Fruit fly (Drosophila melanogaster) whole organism, prepupa: Measurements from ENCODE around the gene Tmep.
A peak's percentile ranks its signal among the peaks of the same experiment; 100 is the strongest.

Experiments
- Blimp-1 ChIP-seq: fragments of 200-800 bp; sonication (Bioruptor generic); optimal IDR thresholded peaks from 3 replicates; lab custom pipeline; 2017; ENCODE audit warnings: missing biosample characterization, missing genetic modification characterization, mild to moderate bottlenecking, moderate library complexity, missing genetic modification reagents
- CG10669 ChIP-seq: fragments of 200-800 bp; sonication (Bioruptor generic); optimal IDR thresholded peaks from 3 replicates; lab custom pipeline; 2018; ENCODE audit warnings: missing biosample characterization, mild to moderate bottlenecking, missing genetic modification characterization, moderate library complexity
- CG11762 ChIP-seq: fragments of 200-800 bp; sonication (Bioruptor generic); optimal IDR thresholded peaks from 3 replicates; lab custom pipeline; 2016; ENCODE audit warnings: missing biosample characterization, missing genetic modification characterization; ENCODE audit not compliant: insufficient read depth
- CG11902 ChIP-seq: fragments of 200-800 bp; sonication (Bioruptor generic); optimal IDR thresholded peaks from 3 replicates; lab custom pipeline; 2016; ENCODE audit warnings: missing biosample characterization, missing genetic modification characterization
- CG15336 ChIP-seq: fragments of 200-800 bp; sonication (Bioruptor generic); IDR thresholded peaks from 2 replicates; pipeline ENCODE4 v1.3.6; 2022; ENCODE audit warnings: missing biosample characterization, missing genetic modification characterization
- CG34406 ChIP-seq: fragments of 200-800 bp; sonication (Bioruptor generic); optimal IDR thresholded peaks from 3 replicates; lab custom pipeline; 2016; ENCODE audit warnings: missing biosample characterization, missing genetic modification characterization
- CG3919 ChIP-seq: fragments of 200-800 bp; sonication (Bioruptor generic); optimal IDR thresholded peaks from 3 replicates; lab custom pipeline; 2016; ENCODE audit warnings: missing biosample characterization, missing genetic modification characterization
- CG6163 ChIP-seq: fragments of 200-800 bp; sonication (Bioruptor generic); IDR thresholded peaks from 3 replicates; pipeline ENCODE4 v1.3.6; 2022; ENCODE audit warnings: missing biosample characterization, missing genetic modification characterization
- CG6854 ChIP-seq: fragments of 200-800 bp; sonication (Bioruptor generic); optimal IDR thresholded peaks from 2 replicates; lab custom pipeline; 2017; ENCODE audit warnings: missing biosample characterization, mild to moderate bottlenecking, missing genetic modification characterization
- CG7368 ChIP-seq: fragments of 200-800 bp; sonication (Bioruptor generic); optimal IDR thresholded peaks from 3 replicates; lab custom pipeline; 2016; ENCODE audit warnings: missing biosample characterization, missing genetic modification characterization
- CG8119 ChIP-seq: fragments of 200-800 bp; sonication (Bioruptor generic); IDR thresholded peaks from 3 replicates; pipeline ENCODE4 v1.3.6; 2022; ENCODE audit warnings: missing biosample characterization, missing genetic modification characterization
- CG8319 ChIP-seq: fragments of 200-800 bp; sonication (Bioruptor generic); optimal IDR thresholded peaks from 3 replicates; lab custom pipeline; 2016; ENCODE audit warnings: missing biosample characterization, missing genetic modification characterization
- Eip75B ChIP-seq: fragments of 200-800 bp; sonication (Bioruptor generic); optimal IDR thresholded peaks from 3 replicates; lab custom pipeline; 2016; ENCODE audit warnings: missing biosample characterization, missing genetic modification characterization
- Eip78C ChIP-seq: fragments of 200-800 bp; sonication (Bioruptor generic); peaks from one replicate; lab custom pipeline; 2016; ENCODE audit warnings: missing biosample characterization, missing genetic modification characterization
- Eip93F ChIP-seq: fragments of 200-800 bp; sonication (Bioruptor generic); optimal IDR thresholded peaks from 2 replicates; lab custom pipeline; 2016; ENCODE audit warnings: missing biosample characterization, mild to moderate bottlenecking, missing genetic modification characterization
- Gug ChIP-seq: fragments of 200-800 bp; sonication (Bioruptor generic); IDR thresholded peaks from 2 replicates; pipeline ENCODE4 v1.3.6; 2022; ENCODE audit warnings: missing biosample characterization, missing genetic modification characterization
- Hr38 ChIP-seq: sonication (Bioruptor generic); optimal IDR thresholded peaks from 2 replicates; lab custom pipeline; 2016; ENCODE audit warnings: missing biosample characterization, missing genetic modification characterization
- Hr39 ChIP-seq: fragments of 200-800 bp; sonication (Bioruptor generic); optimal IDR thresholded peaks from 2 replicates; lab custom pipeline; 2016; ENCODE audit warnings: missing biosample characterization, missing genetic modification characterization
- Hr4 ChIP-seq: fragments of 200-800 bp; sonication (Bioruptor generic); optimal IDR thresholded peaks from 3 replicates; lab custom pipeline; 2016; ENCODE audit warnings: missing biosample characterization, missing genetic modification characterization
- Lpt ChIP-seq: fragments of 200-800 bp; sonication (Bioruptor generic); optimal IDR thresholded peaks from 3 replicates; lab custom pipeline; 2016; ENCODE audit warnings: missing biosample characterization, missing genetic modification characterization
- OdsH ChIP-seq: fragments of 200-800 bp; sonication (Bioruptor generic); optimal IDR thresholded peaks from 3 replicates; lab custom pipeline; 2016; ENCODE audit warnings: missing biosample characterization, missing genetic modification characterization
- Smox ChIP-seq: fragments of 200-800 bp; sonication (Bioruptor generic); optimal IDR thresholded peaks from 3 replicates; lab custom pipeline; 2016; ENCODE audit warnings: missing biosample characterization, missing genetic modification characterization
- Sox102F ChIP-seq: fragments of 200-800 bp; sonication (Bioruptor generic); optimal IDR thresholded peaks from 2 replicates; lab custom pipeline; 2016; ENCODE audit warnings: missing biosample characterization, mild to moderate bottlenecking, missing genetic modification characterization
- Sox14 ChIP-seq: fragments of 200-800 bp; sonication (Bioruptor generic); optimal IDR thresholded peaks from 3 replicates; lab custom pipeline; 2016; ENCODE audit warnings: missing biosample characterization, missing genetic modification characterization
- Sox15 ChIP-seq: fragments of 200-800 bp; sonication (Bioruptor generic); optimal IDR thresholded peaks from 3 replicates; lab custom pipeline; 2016; ENCODE audit warnings: missing biosample characterization, missing genetic modification characterization
- acj6 ChIP-seq: fragments of 200-800 bp; sonication (Bioruptor generic); optimal IDR thresholded peaks from 3 replicates; lab custom pipeline; 2016; ENCODE audit warnings: missing biosample characterization, missing genetic modification characterization
- dac ChIP-seq: fragments of 200-800 bp; sonication (Bioruptor generic); optimal IDR thresholded peaks from 2 replicates; lab custom pipeline; 2017; ENCODE audit warnings: missing biosample characterization, mild to moderate bottlenecking, missing genetic modification characterization
- dsx ChIP-seq: fragments of 200-800 bp; optimal IDR thresholded peaks from 3 replicates; lab custom pipeline; 2019; ENCODE audit warnings: missing biosample characterization, mild to moderate bottlenecking, missing genetic modification characterization, moderate library complexity; ENCODE audit not compliant: poor library complexity, severe bottlenecking
- eg ChIP-seq: fragments of 200-800 bp; sonication (Bioruptor generic); IDR thresholded peaks from 3 replicates; pipeline ENCODE4 v1.3.6; 2022; ENCODE audit warnings: missing biosample characterization, missing genetic modification characterization
- esn ChIP-seq: fragments of 200-800 bp; sonication (Bioruptor generic); optimal IDR thresholded peaks from 2 replicates; lab custom pipeline; 2016; ENCODE audit warnings: missing biosample characterization, mild to moderate bottlenecking, missing genetic modification characterization, moderate library complexity
- fkh ChIP-seq: fragments of 200-800 bp; sonication (Bioruptor generic); optimal IDR thresholded peaks from 3 replicates; lab custom pipeline; 2017; ENCODE audit warnings: missing biosample characterization, mild to moderate bottlenecking, missing genetic modification characterization, moderate library complexity
- net ChIP-seq: fragments of 200-800 bp; sonication (Bioruptor generic); optimal IDR thresholded peaks from 3 replicates; lab custom pipeline; 2016; ENCODE audit warnings: missing biosample characterization, missing genetic modification characterization
- pdm3 ChIP-seq: fragments of 200-800 bp; sonication (Bioruptor generic); optimal IDR thresholded peaks from 3 replicates; lab custom pipeline; 2016; ENCODE audit warnings: missing biosample characterization, missing genetic modification characterization
- salr ChIP-seq, 2 experiments: fragments of 200-800 bp; sonication (Bioruptor generic); optimal IDR thresholded peaks; 3 replicates each; lab custom pipeline; 2016 to 2018; ENCODE audit warnings: missing biosample characterization in 2 of 2, missing genetic modification characterization in 2 of 2, mild to moderate bottlenecking in 1 of 2
- svp ChIP-seq: fragments of 200-800 bp; sonication (Bioruptor generic); peaks from one replicate; lab custom pipeline; 2016; ENCODE audit warnings: missing biosample characterization, missing genetic modification characterization
- vri ChIP-seq: fragments of 200-800 bp; sonication (Bioruptor generic); optimal IDR thresholded peaks from 3 replicates; lab custom pipeline; 2016; ENCODE audit warnings: missing biosample characterization, mild to moderate bottlenecking, missing genetic modification characterization

Tmep gene

DNA sequence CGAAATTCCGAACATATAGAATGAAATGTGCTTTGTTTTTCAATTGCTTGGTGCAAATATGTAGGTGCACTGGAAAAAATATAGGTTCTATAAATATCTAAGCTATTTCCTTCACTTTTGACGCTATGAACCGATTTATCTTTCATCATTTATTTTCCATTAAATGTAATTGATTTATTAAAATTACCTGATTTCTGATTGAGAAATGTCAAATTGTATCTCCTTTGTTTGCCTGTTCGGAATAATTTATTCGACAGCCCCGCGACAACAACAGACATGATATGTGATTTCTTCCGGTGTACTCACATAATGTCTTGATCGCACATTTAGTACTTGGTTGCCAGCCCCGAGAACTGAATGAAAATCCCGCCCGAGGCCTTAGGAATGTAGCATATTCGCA lies 40.6 kb downstream of the Tmep start (continued):
- TF ChIP-seq CG15336 (peak; percentile 46; the same call in 1 of the 2 replicates), CG7368 (GFP tag; lab: Kevin White, UChicago) (no peak), Sox15 (GFP tag; lab: Kevin White, UChicago) (no peak), CG34406 (GFP tag; lab: Kevin White, UChicago) (no peak), CG8119 (GFP tag; lab: Robert Waterston, UW) (peak; percentile 28; the same call in 1 of the 3 replicates), CG11762 (no peak), Eip78C (peak; percentile 77), Hr39 (GFP tag; lab: Kevin White, UChicago) (no peak), Smox (GFP tag; lab: Kevin White, UChicago) (no peak), CG11902 (GFP tag; lab: Kevin White, UChicago) (no peak), CG3919 (GFP tag; lab: Kevin White, UChicago) (peak; percentile 6), Eip93F (no peak), CG6163 (GFP tag; lab: Robert Waterston, UW) (no peak), CG8319 (GFP tag; lab: Kevin White, UChicago) (no peak), Sox14 (GFP tag; lab: Kevin White, UChicago) (peak; percentile 9), CG6854 (GFP tag; lab: Kevin White, UChicago) (no peak), Gug (GFP tag; lab: Robert Waterston, UW) (peak; percentile 19; the same call in 1 of the 2 replicates), esn (GFP tag; lab: Kevin White, UChicago) (no peak), eg (GFP tag; lab: Robert Waterston, UW) (peak; percentile 43; the same call in 2 of the 3 replicates), net (GFP tag; lab: Kevin White, UChicago) (peak; percentile 21), CG10669 (GFP tag; lab: Kevin White, UChicago) (no peak), Hr4 (peak; percentile 42), Eip75B (GFP tag; lab: Kevin White, UChicago) (no peak), OdsH (GFP tag; lab: Kevin White, UChicago) (no peak), vri (GFP tag; lab: Kevin White, UChicago) (no peak), dsx (peak; percentile 38), Sox102F (GFP tag; lab: Kevin White, UChicago) (no peak), Blimp-1 (GFP tag; lab: Kevin White, UChicago) (no peak), Lpt (GFP tag; lab: Kevin White, UChicago) (peak; percentile 23), acj6 (GFP tag; lab: Kevin White, UChicago) (peak; percentile 11), pdm3 (GFP tag; lab: Kevin White, UChicago) (no peak), salr (GFP tag; optimal IDR thresholded peaks at IDR 0.05; lab: Kevin White, UChicago) (no peak), Hr38 (GFP tag; lab: Kevin White, UChicago) (no peak)

DNA sequence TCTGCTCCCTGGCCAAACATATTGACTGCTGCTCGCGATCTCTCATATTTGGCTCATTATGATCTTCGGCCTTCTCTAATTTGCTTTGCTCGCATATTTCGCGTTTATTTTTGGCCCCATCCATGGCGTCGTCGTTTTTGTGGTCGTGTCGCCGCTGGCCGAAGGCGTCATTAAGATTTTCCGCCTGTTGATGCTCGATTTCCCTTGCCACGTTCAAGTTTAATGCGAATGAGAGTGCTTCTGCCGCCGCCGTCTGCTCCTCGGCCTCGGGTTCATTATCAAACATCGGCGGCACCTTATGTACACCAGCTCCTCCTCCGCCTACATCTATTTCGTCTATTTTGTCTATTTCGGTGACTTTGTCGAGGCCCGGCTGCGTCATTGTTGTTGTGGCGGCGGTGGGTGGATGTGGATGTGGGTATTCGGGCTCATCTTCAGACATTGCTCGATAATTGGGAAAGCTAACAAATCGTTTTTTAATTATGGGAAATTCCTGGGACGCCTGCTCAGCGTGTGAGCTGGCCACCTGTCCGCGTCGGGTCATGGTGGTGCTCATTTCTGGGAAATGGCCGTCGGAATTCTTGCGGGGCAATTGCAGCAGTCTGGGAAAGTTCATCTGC lies 45.6 kb downstream of the Tmep start:
- peak; percentile 57 for TF ChIP-seq svp
- no peak for TF ChIP-seq fkh (GFP tag; lab: Kevin White, UChicago)
- TF ChIP-seq Sox102F (GFP tag; lab: Kevin White, UChicago): no peak

DNA sequence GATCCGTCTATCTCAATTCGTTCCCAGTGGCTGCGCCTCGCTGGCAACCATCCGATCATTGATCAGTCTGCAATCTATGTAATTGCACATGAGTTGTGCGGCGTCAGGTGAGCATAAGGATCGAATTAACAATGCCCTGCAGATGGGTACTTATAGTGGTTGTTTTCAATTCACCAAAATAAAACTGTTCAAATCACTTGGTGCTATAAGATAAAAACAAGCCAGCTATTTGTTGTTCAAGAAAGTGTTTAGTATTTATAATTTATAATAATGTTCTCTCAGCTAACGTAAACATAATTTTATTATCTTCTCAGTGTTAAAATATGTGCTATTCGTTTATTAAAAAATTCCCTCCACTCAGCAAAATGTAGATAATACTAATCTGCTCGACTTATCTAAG lies 46.7 kb downstream of the Tmep start, which contains the start of gene CG12105:
Gene CG12105, minus strand, starts transcription at position 101 of the 400 bp plus-strand sequence.
- TF ChIP-seq eg (GFP tag; lab: Robert Waterston, UW) (no peak), Eip93F (no peak), CG6163 (GFP tag; lab: Robert Waterston, UW) (no peak), CG10669 (GFP tag; lab: Kevin White, UChicago) (no peak), Lpt (GFP tag; lab: Kevin White, UChicago) (no peak), CG11762 (no peak), Sox15 (GFP tag; lab: Kevin White, UChicago) (no peak), CG7368 (GFP tag; lab: Kevin White, UChicago) (no peak), dac (GFP tag; lab: Kevin White, UChicago) (no peak), CG11902 (GFP tag; lab: Kevin White, UChicago) (no peak), Hr4 (no peak), CG6854 (GFP tag; lab: Kevin White, UChicago) (no peak)
